Fruit fly (Drosophila melanogaster) whole organism, prepupa: Measurements from ENCODE around the gene CG5157.
A peak's percentile ranks its signal among the peaks of the same experiment; 100 is the strongest.

Experiments used
- Blimp-1 ChIP-seq: fragments of 200-800 bp; sonication (Bioruptor generic); optimal IDR thresholded peaks from 3 replicates; lab custom pipeline; 2017; ENCODE audit warnings: missing biosample characterization, missing genetic modification characterization, mild to moderate bottlenecking, moderate library complexity, missing genetic modification reagents
- CG10669 ChIP-seq: fragments of 200-800 bp; sonication (Bioruptor generic); optimal IDR thresholded peaks from 3 replicates; lab custom pipeline; 2018; ENCODE audit warnings: missing biosample characterization, mild to moderate bottlenecking, missing genetic modification characterization, moderate library complexity
- CG11294 ChIP-seq: fragments of 200-800 bp; sonication (Bioruptor generic); IDR thresholded peaks from 2 replicates; pipeline ENCODE4 v1.3.6; 2022; ENCODE audit warnings: missing biosample characterization, missing genetic modification characterization
- CG11762 ChIP-seq: fragments of 200-800 bp; sonication (Bioruptor generic); optimal IDR thresholded peaks from 3 replicates; lab custom pipeline; 2016; ENCODE audit warnings: missing biosample characterization, missing genetic modification characterization; ENCODE audit not compliant: insufficient read depth
- CG16779 ChIP-seq: fragments of 200-800 bp; sonication (Bioruptor generic); optimal IDR thresholded peaks from 3 replicates; lab custom pipeline; 2017; ENCODE audit warnings: missing biosample characterization, mild to moderate bottlenecking, missing genetic modification characterization
- CG3032 ChIP-seq: fragments of 200-800 bp; optimal IDR thresholded peaks from 2 replicates; lab custom pipeline; 2019; ENCODE audit warnings: missing biosample characterization, mild to moderate bottlenecking, missing genetic modification characterization, moderate library complexity
- CG31627 ChIP-seq: fragments of 200-800 bp; sonication (Bioruptor generic); optimal IDR thresholded peaks from 3 replicates; lab custom pipeline; 2016; ENCODE audit warnings: missing biosample characterization, missing genetic modification characterization
- CG34406 ChIP-seq: fragments of 200-800 bp; sonication (Bioruptor generic); optimal IDR thresholded peaks from 3 replicates; lab custom pipeline; 2016; ENCODE audit warnings: missing biosample characterization, missing genetic modification characterization
- CG4318 ChIP-seq: fragments of 200-800 bp; sonication (Bioruptor generic); optimal IDR thresholded peaks from 3 replicates; lab custom pipeline; 2017; ENCODE audit warnings: missing biosample characterization, mild to moderate bottlenecking, missing genetic modification characterization
- CG6163 ChIP-seq: fragments of 200-800 bp; sonication (Bioruptor generic); IDR thresholded peaks from 3 replicates; pipeline ENCODE4 v1.3.6; 2022; ENCODE audit warnings: missing biosample characterization, missing genetic modification characterization
- CG6276 ChIP-seq: fragments of 200-800 bp; sonication (Bioruptor generic); optimal IDR thresholded peaks from 2 replicates; lab custom pipeline; 2017; ENCODE audit warnings: missing biosample characterization, mild to moderate bottlenecking, missing genetic modification characterization
- CG6792 ChIP-seq: fragments of 200-800 bp; sonication (Bioruptor generic); optimal IDR thresholded peaks from 3 replicates; lab custom pipeline; 2016; ENCODE audit warnings: missing biosample characterization, missing genetic modification characterization
- CG6808 ChIP-seq: fragments of 200-800 bp; sonication (Bioruptor generic); optimal IDR thresholded peaks from 3 replicates; lab custom pipeline; 2017; ENCODE audit warnings: missing biosample characterization, missing genetic modification characterization, mild to moderate bottlenecking, moderate library complexity, missing genetic modification reagents
- CG7368 ChIP-seq: fragments of 200-800 bp; sonication (Bioruptor generic); optimal IDR thresholded peaks from 3 replicates; lab custom pipeline; 2016; ENCODE audit warnings: missing biosample characterization, missing genetic modification characterization
- CG8119 ChIP-seq: fragments of 200-800 bp; sonication (Bioruptor generic); IDR thresholded peaks from 3 replicates; pipeline ENCODE4 v1.3.6; 2022; ENCODE audit warnings: missing biosample characterization, missing genetic modification characterization
- CG8319 ChIP-seq: fragments of 200-800 bp; sonication (Bioruptor generic); optimal IDR thresholded peaks from 3 replicates; lab custom pipeline; 2016; ENCODE audit warnings: missing biosample characterization, missing genetic modification characterization
- CG8632 ChIP-seq: fragments of 200-800 bp; sonication (Bioruptor generic); optimal IDR thresholded peaks from 3 replicates; lab custom pipeline; 2016; ENCODE audit warnings: missing biosample characterization, missing genetic modification characterization
- CG9139 ChIP-seq: fragments of 200-800 bp; sonication (Bioruptor generic); optimal IDR thresholded peaks from 3 replicates; lab custom pipeline; 2017; ENCODE audit warnings: missing biosample characterization, mild to moderate bottlenecking, missing genetic modification characterization
- Eip75B ChIP-seq: fragments of 200-800 bp; sonication (Bioruptor generic); optimal IDR thresholded peaks from 3 replicates; lab custom pipeline; 2016; ENCODE audit warnings: missing biosample characterization, missing genetic modification characterization
- Eip78C ChIP-seq: fragments of 200-800 bp; sonication (Bioruptor generic); peaks from one replicate; lab custom pipeline; 2016; ENCODE audit warnings: missing biosample characterization, missing genetic modification characterization
- Eip93F ChIP-seq: fragments of 200-800 bp; sonication (Bioruptor generic); optimal IDR thresholded peaks from 2 replicates; lab custom pipeline; 2016; ENCODE audit warnings: missing biosample characterization, mild to moderate bottlenecking, missing genetic modification characterization
- Ets21C ChIP-seq: fragments of 200-800 bp; sonication (Bioruptor generic); optimal IDR thresholded peaks from 3 replicates; lab custom pipeline; 2016; ENCODE audit warnings: missing biosample characterization, missing genetic modification characterization
- Gug ChIP-seq: fragments of 200-800 bp; sonication (Bioruptor generic); IDR thresholded peaks from 2 replicates; pipeline ENCODE4 v1.3.6; 2022; ENCODE audit warnings: missing biosample characterization, missing genetic modification characterization
- Hr38 ChIP-seq: sonication (Bioruptor generic); optimal IDR thresholded peaks from 2 replicates; lab custom pipeline; 2016; ENCODE audit warnings: missing biosample characterization, missing genetic modification characterization
- Hr39 ChIP-seq: fragments of 200-800 bp; sonication (Bioruptor generic); optimal IDR thresholded peaks from 2 replicates; lab custom pipeline; 2016; ENCODE audit warnings: missing biosample characterization, missing genetic modification characterization
- Hr4 ChIP-seq: fragments of 200-800 bp; sonication (Bioruptor generic); optimal IDR thresholded peaks from 3 replicates; lab custom pipeline; 2016; ENCODE audit warnings: missing biosample characterization, missing genetic modification characterization
- Met ChIP-seq: fragments of 200-800 bp; sonication (Bioruptor generic); optimal IDR thresholded peaks from 3 replicates; lab custom pipeline; 2016; ENCODE audit warnings: missing biosample characterization, missing genetic modification characterization
- OdsH ChIP-seq: fragments of 200-800 bp; sonication (Bioruptor generic); optimal IDR thresholded peaks from 3 replicates; lab custom pipeline; 2016; ENCODE audit warnings: missing biosample characterization, missing genetic modification characterization
- Smox ChIP-seq: fragments of 200-800 bp; sonication (Bioruptor generic); optimal IDR thresholded peaks from 3 replicates; lab custom pipeline; 2016; ENCODE audit warnings: missing biosample characterization, missing genetic modification characterization
- Sox102F ChIP-seq: fragments of 200-800 bp; sonication (Bioruptor generic); optimal IDR thresholded peaks from 2 replicates; lab custom pipeline; 2016; ENCODE audit warnings: missing biosample characterization, mild to moderate bottlenecking, missing genetic modification characterization
- Sox14 ChIP-seq: fragments of 200-800 bp; sonication (Bioruptor generic); optimal IDR thresholded peaks from 3 replicates; lab custom pipeline; 2016; ENCODE audit warnings: missing biosample characterization, missing genetic modification characterization
- Sox15 ChIP-seq: fragments of 200-800 bp; sonication (Bioruptor generic); optimal IDR thresholded peaks from 3 replicates; lab custom pipeline; 2016; ENCODE audit warnings: missing biosample characterization, missing genetic modification characterization
- achi ChIP-seq: fragments of 200-800 bp; sonication (Bioruptor generic); optimal IDR thresholded peaks from 3 replicates; lab custom pipeline; 2016; ENCODE audit warnings: missing biosample characterization, missing genetic modification characterization
- acj6 ChIP-seq: fragments of 200-800 bp; sonication (Bioruptor generic); optimal IDR thresholded peaks from 3 replicates; lab custom pipeline; 2016; ENCODE audit warnings: missing biosample characterization, missing genetic modification characterization
- cyc ChIP-seq: fragments of 200-800 bp; sonication (Bioruptor generic); optimal IDR thresholded peaks from 3 replicates; lab custom pipeline; 2016; ENCODE audit warnings: missing biosample characterization, missing genetic modification characterization
- dac ChIP-seq: fragments of 200-800 bp; sonication (Bioruptor generic); optimal IDR thresholded peaks from 2 replicates; lab custom pipeline; 2017; ENCODE audit warnings: missing biosample characterization, mild to moderate bottlenecking, missing genetic modification characterization
- eg ChIP-seq: fragments of 200-800 bp; sonication (Bioruptor generic); IDR thresholded peaks from 3 replicates; pipeline ENCODE4 v1.3.6; 2022; ENCODE audit warnings: missing biosample characterization, missing genetic modification characterization
- fkh ChIP-seq: fragments of 200-800 bp; sonication (Bioruptor generic); optimal IDR thresholded peaks from 3 replicates; lab custom pipeline; 2017; ENCODE audit warnings: missing biosample characterization, mild to moderate bottlenecking, missing genetic modification characterization, moderate library complexity
- lz ChIP-seq: fragments of 200-800 bp; sonication (Bioruptor generic); optimal IDR thresholded peaks from 3 replicates; lab custom pipeline; 2016; ENCODE audit warnings: missing biosample characterization, missing genetic modification characterization
- pdm3 ChIP-seq: fragments of 200-800 bp; sonication (Bioruptor generic); optimal IDR thresholded peaks from 3 replicates; lab custom pipeline; 2016; ENCODE audit warnings: missing biosample characterization, missing genetic modification characterization
- salr ChIP-seq, 2 experiments: fragments of 200-800 bp; sonication (Bioruptor generic); optimal IDR thresholded peaks; 3 replicates each; lab custom pipeline; 2016 to 2018; ENCODE audit warnings: missing biosample characterization in 2 of 2, missing genetic modification characterization in 2 of 2, mild to moderate bottlenecking in 1 of 2
- spab ChIP-seq: fragments of 200-800 bp; sonication (Bioruptor generic); optimal IDR thresholded peaks from 2 replicates; lab custom pipeline; 2017; ENCODE audit warnings: missing biosample characterization, mild to moderate bottlenecking, missing genetic modification characterization, missing genetic modification reagents
- ss ChIP-seq, 2 experiments: fragments of 200-800 bp; sonication (Bioruptor generic); optimal IDR thresholded peaks; 2 replicates in 1 of 2; 3 replicates in 1 of 2; lab custom pipeline; 2017 to 2018; ENCODE audit warnings: mild to moderate bottlenecking in 2 of 2, missing biosample characterization in 2 of 2, missing genetic modification characterization in 2 of 2, moderate library complexity in 1 of 2
- topi ChIP-seq: fragments of 200-800 bp; sonication (Bioruptor generic); optimal IDR thresholded peaks from 3 replicates; lab custom pipeline; 2016; ENCODE audit warnings: missing biosample characterization, missing genetic modification characterization
- vri ChIP-seq: fragments of 200-800 bp; sonication (Bioruptor generic); optimal IDR thresholded peaks from 3 replicates; lab custom pipeline; 2016; ENCODE audit warnings: missing biosample characterization, mild to moderate bottlenecking, missing genetic modification characterization

The CG5157 gene

dm6 chr3L:16182633-16183462 is 45.2 kb upstream of the CG5157 start (continued):
- TF ChIP-seq Blimp-1 (GFP tag; lab: Kevin White, UChicago): no peak
- peak; percentile 50 for TF ChIP-seq pdm3 (GFP tag; lab: Kevin White, UChicago)
- TF ChIP-seq CG34406 (GFP tag; lab: Kevin White, UChicago): peak; percentile 57
- TF ChIP-seq CG6792 (GFP tag; lab: Kevin White, UChicago): peak; percentile 18
- TF ChIP-seq dac (GFP tag; lab: Kevin White, UChicago): no peak
- peak in 1 of 2 experiments; percentile 9 for TF ChIP-seq salr (GFP tag; optimal IDR thresholded peaks at IDR 0.05; lab: Kevin White, UChicago)
- peak; percentile 54 for TF ChIP-seq Hr39
- TF ChIP-seq vri: peak; percentile 23
- peak; percentile 65 for TF ChIP-seq Smox
- peak; percentile 62 for TF ChIP-seq Sox102F (GFP tag; lab: Kevin White, UChicago)
- TF ChIP-seq Met (GFP tag; lab: Kevin White, UChicago): peak; percentile 76
- peak; percentile 31 for TF ChIP-seq Sox14 (GFP tag; lab: Kevin White, UChicago)
- TF ChIP-seq CG11294 (GFP tag; lab: Robert Waterston, UW): no peak
- TF ChIP-seq Ets21C (GFP tag; lab: Kevin White, UChicago): peak; percentile 29
- TF ChIP-seq Eip78C: peak; percentile 89
- TF ChIP-seq Sox15 (GFP tag; lab: Kevin White, UChicago): peak; percentile 42
- TF ChIP-seq lz (GFP tag; lab: Kevin White, UChicago): peak; percentile 34
- TF ChIP-seq CG11762 (GFP tag; lab: Kevin White, UChicago): peak; percentile 28
- TF ChIP-seq fkh (GFP tag; lab: Kevin White, UChicago): no peak
- no peak for TF ChIP-seq CG6276 (GFP tag; lab: Kevin White, UChicago)
- TF ChIP-seq OdsH (GFP tag; lab: Kevin White, UChicago): peak; percentile 59

DNA sequence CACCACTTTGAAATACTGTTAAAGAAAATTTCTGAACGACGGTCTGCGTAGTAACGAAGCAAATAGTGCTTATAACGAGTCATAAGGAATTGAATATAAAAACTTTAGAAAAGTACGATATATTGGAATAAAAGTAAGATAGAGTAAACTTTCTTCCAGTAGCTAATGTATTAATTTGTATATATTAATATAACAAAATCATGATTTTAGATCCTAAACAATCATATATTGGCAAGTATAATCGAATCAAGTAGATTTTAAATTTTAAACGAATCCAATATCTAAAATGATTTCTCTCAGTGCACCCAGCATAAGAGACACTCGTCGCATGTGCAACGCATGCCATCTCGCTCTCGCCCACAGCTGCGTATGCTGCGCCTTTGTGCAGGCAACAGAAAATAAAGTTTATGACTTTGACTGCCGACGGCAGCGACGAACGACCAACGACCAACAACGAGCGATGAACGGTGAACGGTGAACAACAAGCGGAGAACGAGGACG is 43.7 kb upstream of the CG5157 start:
- peak; percentile 88 for TF ChIP-seq spab (GFP tag; lab: Kevin White, UChicago)
- TF ChIP-seq vri: peak; percentile 38
- TF ChIP-seq CG10669 (GFP tag; lab: Kevin White, UChicago): peak; percentile 83
- TF ChIP-seq fkh (GFP tag; lab: Kevin White, UChicago): no peak
- peak; percentile 73 for TF ChIP-seq acj6 (GFP tag; lab: Kevin White, UChicago)
- TF ChIP-seq Blimp-1 (GFP tag; lab: Kevin White, UChicago): peak; percentile 50
- TF ChIP-seq topi (GFP tag; lab: Kevin White, UChicago): peak; percentile 71
- TF ChIP-seq lz (GFP tag; lab: Kevin White, UChicago): peak; percentile 56
- TF ChIP-seq CG7368 (GFP tag; lab: Kevin White, UChicago): peak; percentile 84
- TF ChIP-seq CG8632 (GFP tag; lab: Kevin White, UChicago): peak; percentile 55
- TF ChIP-seq CG6163: peak; percentile 83
- peak; percentile 52 for TF ChIP-seq CG11762 (GFP tag; lab: Kevin White, UChicago)
- peak; percentile 88 for TF ChIP-seq CG9139
- TF ChIP-seq Ets21C (GFP tag; lab: Kevin White, UChicago): no peak
- TF ChIP-seq CG6276 (GFP tag; lab: Kevin White, UChicago): peak; percentile 71
- TF ChIP-seq Met (GFP tag; lab: Kevin White, UChicago): peak; percentile 61
- TF ChIP-seq CG6808: peak; percentile 87
- peak; percentile 46 for TF ChIP-seq Hr4
- peak; percentile 83 for TF ChIP-seq CG8119
- peak; percentile 50 for TF ChIP-seq Sox14 (GFP tag; lab: Kevin White, UChicago)
- peak; percentile 48 for TF ChIP-seq CG4318 (GFP tag; lab: Kevin White, UChicago)
- TF ChIP-seq CG11294 (GFP tag; lab: Robert Waterston, UW): no peak; the same call in 1 of the 2 replicates
- peak; percentile 72 for TF ChIP-seq achi (GFP tag; lab: Kevin White, UChicago)
- peak; percentile 45 for TF ChIP-seq CG31627 (GFP tag; lab: Kevin White, UChicago)
- TF ChIP-seq eg (GFP tag; lab: Robert Waterston, UW): peak; percentile 76
- peak; percentile 57 for TF ChIP-seq Gug (GFP tag; lab: Robert Waterston, UW)
- TF ChIP-seq pdm3 (GFP tag; lab: Kevin White, UChicago): peak; percentile 46
- peak; percentile 86 to 87 for TF ChIP-seq ss (GFP tag; optimal IDR thresholded peaks at IDR 0.05; lab: Kevin White, UChicago)
- no peak for TF ChIP-seq Hr38 (GFP tag; lab: Kevin White, UChicago)
- no peak for TF ChIP-seq Eip93F (GFP tag; lab: Kevin White, UChicago)
- peak; percentile 53 for TF ChIP-seq Sox102F (GFP tag; lab: Kevin White, UChicago)
- peak; percentile 72 for TF ChIP-seq CG3032 (tag; lab: Kevin White, UChicago)
- TF ChIP-seq salr (GFP tag; optimal IDR thresholded peaks at IDR 0.05; lab: Kevin White, UChicago): peak; percentile 15 to 65
- TF ChIP-seq CG16779 (tag; lab: Kevin White, UChicago): peak; percentile 76
- TF ChIP-seq Eip75B (GFP tag; lab: Kevin White, UChicago): peak; percentile 51
- peak; percentile 70 for TF ChIP-seq cyc
- no peak for TF ChIP-seq dac (GFP tag; lab: Kevin White, UChicago)
- TF ChIP-seq CG8319: peak; percentile 86
